Worm (Caenorhabditis elegans) whole organism, L1 larva: ENCODE data around the gene F58B4.6.
A peak's percentile ranks its signal among the peaks of the same experiment; 100 is the strongest.

Experiments used
- C16A3.4 ChIP-seq: fragments of 150-350 bp; optimal IDR thresholded peaks from 2 replicates; lab custom pipeline; 2014; ENCODE audit warnings: missing biosample characterization, missing genetic modification characterization
- alr-1 ChIP-seq: fragments of 200-800 bp; sonication (Bioruptor generic); optimal IDR thresholded peaks from 2 replicates; lab custom pipeline; 2018; ENCODE audit warnings: borderline replicate concordance, mild to moderate bottlenecking, missing genetic modification characterization, missing compliant biosample characterization
- aly-2 ChIP-seq: fragments of 150-350 bp; optimal IDR thresholded peaks from 2 replicates; lab custom pipeline; 2014; ENCODE audit warnings: missing biosample characterization, missing genetic modification characterization
- ama-1 ChIP-seq: fragments of 150-350 bp; optimal IDR thresholded peaks from 2 replicates; lab custom pipeline; 2014
- blmp-1 ChIP-seq: fragments of 150-350 bp; optimal IDR thresholded peaks from 2 replicates; lab custom pipeline; 2014; ENCODE audit warnings: missing biosample characterization, missing genetic modification characterization
- ceh-63 ChIP-seq: fragments of 200-800 bp; sonication (Bioruptor generic); optimal IDR thresholded peaks from 2 replicates; lab custom pipeline; 2018; ENCODE audit warnings: mild to moderate bottlenecking, missing genetic modification characterization, missing compliant biosample characterization
- ceh-88 ChIP-seq: fragments of 200-800 bp; sonication (Bioruptor generic); IDR thresholded peaks from 2 replicates; pipeline ENCODE4 v1.3.6; 2022; ENCODE audit warnings: missing genetic modification characterization, missing compliant biosample characterization
- ceh-90 ChIP-seq: sonication (generic microtip); optimal IDR thresholded peaks from 2 replicates; lab custom pipeline; 2016; ENCODE audit warnings: missing genetic modification characterization, missing compliant biosample characterization
- efl-1 ChIP-seq, 4 experiments: fragments of 150-350 bp; optimal IDR thresholded peaks in 3 of 4; peaks in 1 of 4; 1 replicate in 1 of 4; 2 replicates in 3 of 4; lab custom pipeline; 2014; ENCODE audit warnings: missing biosample characterization in 2 of 4, missing genetic modification characterization in 2 of 4, missing genetic modification reagents in 2 of 4
- efl-3 ChIP-seq: fragments of 200-800 bp; sonication (Bioruptor generic); optimal IDR thresholded peaks from 2 replicates; lab custom pipeline; 2018; ENCODE audit warnings: mild to moderate bottlenecking, missing genetic modification characterization, missing compliant biosample characterization
- elt-2 ChIP-seq: sonication (generic microtip); optimal IDR thresholded peaks from 2 replicates; lab custom pipeline; 2016; ENCODE audit warnings: missing genetic modification characterization, mild to moderate bottlenecking, inconsistent platforms, missing compliant biosample characterization, missing genetic modification reagents
- elt-3 ChIP-seq, 6 experiments: fragments of 150-350 bp in 1 of 6; sonication (generic microtip); optimal IDR thresholded peaks; 2 replicates each; lab custom pipeline; 2017 to 2018; ENCODE audit warnings: missing biosample characterization in 6 of 6, missing genetic modification characterization in 6 of 6, inconsistent platforms in 1 of 6
- ets-5 ChIP-seq: fragments of 200-800 bp; sonication (Bioruptor generic); IDR thresholded peaks from 2 replicates; pipeline ENCODE4 v1.3.6; 2022; ENCODE audit warnings: missing genetic modification characterization, missing compliant biosample characterization
- fkh-10 ChIP-seq: sonication (generic microtip); optimal IDR thresholded peaks from 2 replicates; lab custom pipeline; 2017; ENCODE audit warnings: missing biosample characterization, missing genetic modification reagents, missing genetic modification characterization
- fkh-8 ChIP-seq: sonication (generic microtip); optimal IDR thresholded peaks from 2 replicates; lab custom pipeline; 2016; ENCODE audit warnings: mild to moderate bottlenecking, missing genetic modification characterization, missing compliant biosample characterization
- fos-1 ChIP-seq: fragments of 150-350 bp; optimal IDR thresholded peaks from 2 replicates; lab custom pipeline; 2014; ENCODE audit warnings: missing biosample characterization, missing genetic modification characterization
- grh-1 ChIP-seq: fragments of 200-800 bp; sonication (Bioruptor generic); IDR thresholded peaks from 2 replicates; pipeline ENCODE4 v1.3.6; 2022; ENCODE audit warnings: missing genetic modification reagents, missing genetic modification characterization, missing compliant biosample characterization
- irx-1 ChIP-seq: sonication (generic microtip); optimal IDR thresholded peaks from 2 replicates; lab custom pipeline; 2016; ENCODE audit warnings: missing genetic modification characterization, missing compliant biosample characterization
- isw-1 ChIP-seq: fragments of 200-800 bp; sonication (Bioruptor generic); IDR thresholded peaks from 2 replicates; pipeline ENCODE4 v1.3.6; 2022; ENCODE audit warnings: missing genetic modification characterization, missing compliant biosample characterization
- lin-14 ChIP-seq: fragments of 200-800 bp; sonication (Bioruptor generic); optimal IDR thresholded peaks from 2 replicates; lab custom pipeline; 2018; ENCODE audit warnings: mild to moderate bottlenecking, missing genetic modification characterization, moderate library complexity, missing compliant biosample characterization
- lin-15B ChIP-seq: fragments of 150-350 bp; sonication (generic microtip); optimal IDR thresholded peaks from 3 replicates; lab custom pipeline; 2014; ENCODE audit warnings: missing biosample characterization, missing genetic modification characterization
- lsy-2 ChIP-seq, 2 experiments: fragments of 150-350 bp; optimal IDR thresholded peaks; 2 replicates each; lab custom pipeline; 2014; ENCODE audit warnings: missing biosample characterization in 2 of 2, missing genetic modification characterization in 2 of 2
- mdl-1 ChIP-seq, 2 experiments: fragments of 150-350 bp; optimal IDR thresholded peaks; 2 replicates each; lab custom pipeline; 2014 to 2017; ENCODE audit warnings: missing biosample characterization in 2 of 2, missing genetic modification characterization in 2 of 2, inconsistent platforms in 1 of 2
- mep-1 ChIP-seq: fragments of 150-350 bp; optimal IDR thresholded peaks from 2 replicates; lab custom pipeline; 2014; ENCODE audit warnings: missing biosample characterization, missing genetic modification characterization
- nhr-11 ChIP-seq: fragments of 150-350 bp; optimal IDR thresholded peaks from 2 replicates; lab custom pipeline; 2014; ENCODE audit warnings: missing biosample characterization, missing genetic modification characterization
- nhr-19 ChIP-seq: fragments of 200-800 bp; sonication (Bioruptor generic); conservative IDR thresholded peaks from 2 replicates; pipeline ENCODE4 v1.3.6; 2022; ENCODE audit warnings: missing genetic modification characterization, missing compliant biosample characterization
- nhr-20 ChIP-seq: sonication (generic microtip); optimal IDR thresholded peaks from 2 replicates; lab custom pipeline; 2016; ENCODE audit warnings: mild to moderate bottlenecking, missing genetic modification characterization, missing compliant biosample characterization
- nhr-47 ChIP-seq: sonication (generic microtip); optimal IDR thresholded peaks from 2 replicates; lab custom pipeline; 2016; ENCODE audit warnings: mild to moderate bottlenecking, missing genetic modification characterization, moderate library complexity, missing compliant biosample characterization
- nhr-71 ChIP-seq: sonication (generic microtip); optimal IDR thresholded peaks from 2 replicates; lab custom pipeline; 2016; ENCODE audit warnings: mild to moderate bottlenecking, missing genetic modification characterization, moderate library complexity, missing compliant biosample characterization
- nhr-77 ChIP-seq: fragments of 150-350 bp; optimal IDR thresholded peaks from 2 replicates; lab custom pipeline; 2014; ENCODE audit warnings: missing biosample characterization, missing genetic modification characterization
- nhr-85 ChIP-seq: sonication (generic microtip); peaks from one replicate; lab custom pipeline; 2016; ENCODE audit warnings: missing genetic modification characterization, inconsistent platforms, missing compliant biosample characterization
- pax-3 ChIP-seq: fragments of 200-800 bp; sonication (Bioruptor generic); optimal IDR thresholded peaks from 2 replicates; lab custom pipeline; 2018; ENCODE audit warnings: mild to moderate bottlenecking, missing genetic modification characterization, moderate library complexity, missing compliant biosample characterization
- rnt-1 ChIP-seq: sonication (generic microtip); optimal IDR thresholded peaks from 2 replicates; lab custom pipeline; 2016; ENCODE audit warnings: mild to moderate bottlenecking, missing genetic modification characterization, moderate library complexity, missing compliant biosample characterization
- skn-1 ChIP-seq: fragments of 150-350 bp; optimal IDR thresholded peaks from 2 replicates; lab custom pipeline; 2014; ENCODE audit warnings: missing biosample characterization, missing genetic modification characterization
- sptf-1 ChIP-seq: fragments of 150-350 bp; optimal IDR thresholded peaks from 2 replicates; lab custom pipeline; 2014; ENCODE audit warnings: missing biosample characterization, missing genetic modification characterization
- sup-37 ChIP-seq: fragments of 200-800 bp; sonication (Bioruptor generic); optimal IDR thresholded peaks from 2 replicates; lab custom pipeline; 2018; ENCODE audit warnings: mild to moderate bottlenecking, missing genetic modification characterization, missing compliant biosample characterization
- tbx-2 ChIP-seq: sonication (generic microtip); optimal IDR thresholded peaks from 2 replicates; lab custom pipeline; 2016; ENCODE audit warnings: missing genetic modification characterization, missing compliant biosample characterization
- unc-30 ChIP-seq: sonication (generic microtip); optimal IDR thresholded peaks from 2 replicates; lab custom pipeline; 2017; ENCODE audit warnings: missing biosample characterization, missing genetic modification characterization
- unc-86 ChIP-seq: sonication (generic microtip); optimal IDR thresholded peaks from 2 replicates; lab custom pipeline; 2016; ENCODE audit warnings: missing genetic modification characterization, missing compliant biosample characterization
- unc-98 ChIP-seq: fragments of 200-800 bp; sonication (Bioruptor generic); IDR thresholded peaks from 2 replicates; pipeline ENCODE4 v1.3.6; 2022; ENCODE audit warnings: missing genetic modification characterization, missing compliant biosample characterization
- zip-4 ChIP-seq: fragments of 200-800 bp; sonication (Bioruptor generic); optimal IDR thresholded peaks from 2 replicates; lab custom pipeline; 2018; ENCODE audit warnings: mild to moderate bottlenecking, missing genetic modification characterization, moderate library complexity, missing compliant biosample characterization
- ztf-11 ChIP-seq, 2 experiments: sonication (generic microtip); optimal IDR thresholded peaks; 2 replicates each; lab custom pipeline; 2016 to 2017; ENCODE audit warnings: missing genetic modification characterization in 2 of 2, missing biosample characterization in 1 of 2, missing compliant biosample characterization in 1 of 2

F58B4.6 gene

DNA sequence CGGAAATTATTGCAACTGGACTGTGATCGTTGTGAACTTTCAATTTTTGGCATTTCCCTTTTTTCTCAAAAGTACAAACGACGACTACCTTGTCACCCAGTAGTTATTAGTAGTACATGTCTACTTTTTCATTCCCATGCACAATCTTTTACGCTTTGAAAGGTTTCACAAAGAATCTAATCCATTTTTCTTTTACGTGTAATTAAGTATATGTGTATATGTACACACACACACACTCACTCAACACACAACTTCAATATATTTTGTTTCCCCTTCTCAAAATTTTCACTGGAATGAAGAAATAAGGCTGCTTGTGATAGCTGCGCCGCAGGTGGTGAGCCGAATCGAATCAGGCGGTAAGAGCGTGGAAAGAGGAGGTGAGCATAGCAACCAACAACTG, at the start of gene F58B4.6:
Gene F58B4.6 (plus strand): TSS at position 301 of the 400 bp plus-strand sequence.
- TF ChIP-seq pax-3 (tag; lab: Kevin White, UChicago) (peak; percentile 17), nhr-47 (tag; lab: Kevin White, UChicago) (peak; percentile 20), lsy-2 (tag; optimal IDR thresholded peaks at IDR 0.05; lab: Kevin White, UChicago) (no peak), sptf-1 (tag; lab: Kevin White, UChicago) (no peak), nhr-71 (tag; lab: Kevin White, UChicago) (peak; percentile 12), ztf-11 (tag; optimal IDR thresholded peaks at IDR 0.05; lab: Kevin White, UChicago) (no peak), fkh-8 (tag; lab: Kevin White, UChicago) (peak; percentile 71)

DNA sequence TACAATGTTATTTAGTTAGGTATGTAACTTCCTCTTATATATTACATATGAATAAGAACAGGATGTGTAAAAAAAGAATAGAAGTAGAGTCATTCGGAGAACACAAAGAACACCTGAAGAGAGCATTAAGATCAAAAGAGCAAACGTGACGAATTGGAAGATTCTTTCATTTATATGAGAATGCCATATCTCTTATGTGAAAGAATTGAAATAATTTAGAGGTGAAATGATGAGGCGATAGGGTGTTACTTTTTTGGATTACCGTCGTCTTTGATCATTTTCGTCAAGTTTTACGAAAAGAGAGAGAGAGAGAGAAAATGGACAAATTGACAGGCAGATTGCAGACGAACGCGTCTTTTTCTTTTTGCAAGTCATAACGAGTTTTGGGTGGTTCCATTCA, 48.3 kb upstream of the F58B4.6 start:
- TF ChIP-seq fkh-10 (GFP tag; lab: Kevin White, UChicago) (no peak), nhr-71 (tag; lab: Kevin White, UChicago) (peak; percentile 22), C16A3.4 (tag; lab: Kevin White, UChicago) (no peak), isw-1 (GFP tag; lab: Robert Waterston, UW) (no peak), blmp-1 (peak; percentile 29), nhr-77 (tag; lab: Kevin White, UChicago) (no peak), nhr-19 (GFP tag; lab: Robert Waterston, UW) (0 out of 2 replicates have a peak, but pooled peaks have one; percentile 26), irx-1 (no peak), grh-1 (GFP tag; lab: Robert Waterston, UW) (no peak), ceh-88 (GFP tag; lab: Robert Waterston, UW) (no peak), nhr-85 (tag; lab: Kevin White, UChicago) (peak; percentile 54), lin-15B (tag; lab: Kevin White, UChicago) (no peak), unc-98 (GFP tag; lab: Robert Waterston, UW) (no peak), lin-14 (GFP tag; lab: Kevin White, UChicago) (peak; percentile 28)

- TF ChIP-seq fos-1 (tag; lab: Kevin White, UChicago) (peak; percentile 2), nhr-85 (tag; lab: Kevin White, UChicago) (peak; percentile 73), unc-30 (no peak), nhr-71 (tag; lab: Kevin White, UChicago) (no peak), zip-4 (no peak), ets-5 (no peak), rnt-1 (tag; lab: Kevin White, UChicago) (no peak), skn-1 (tag; lab: Kevin White, UChicago) (no peak), ceh-90 (no peak), lin-14 (GFP tag; lab: Kevin White, UChicago) (peak; percentile 39), alr-1 (tag; lab: Kevin White, UChicago) (no peak), nhr-11 (tag; lab: Kevin White, UChicago) (no peak), elt-2 (peak; percentile 90), efl-3 (GFP tag; lab: Kevin White, UChicago) (no peak), unc-86 (tag; lab: Kevin White, UChicago) (no peak), nhr-77 (tag; lab: Kevin White, UChicago) (no peak), nhr-19 (GFP tag; lab: Robert Waterston, UW) (no peak), elt-3 (tag; optimal IDR thresholded peaks at IDR 0.05; lab: Kevin White, UChicago) (peak in 1 of 6 experiments; percentile 57), efl-1 (optimal IDR thresholded peaks at IDR 0.05; lab: Kevin White, UChicago) (no peak), efl-1 (GFP tag; optimal IDR thresholded peaks at IDR 0.05 in 1 of 2; lab: Kevin White, UChicago) (no peak), pax-3 (tag; lab: Kevin White, UChicago) (no peak), lsy-2 (tag; optimal IDR thresholded peaks at IDR 0.05; lab: Kevin White, UChicago) (peak in 1 of 2 experiments; percentile 0), mdl-1 (tag; optimal IDR thresholded peaks at IDR 0.05; lab: Kevin White, UChicago) (peak in 1 of 2 experiments; percentile 32), ama-1 (lab: Kevin White, UChicago) (no peak), aly-2 (tag; lab: Kevin White, UChicago) (no peak), blmp-1 (peak; percentile 96), tbx-2 (tag; lab: Kevin White, UChicago) (no peak), ceh-88 (GFP tag; lab: Robert Waterston, UW) (no peak), nhr-20 (tag; lab: Kevin White, UChicago) (peak; percentile 51), mep-1 (tag; lab: Kevin White, UChicago) (no peak), sup-37 (GFP tag; lab: Kevin White, UChicago) (no peak), ceh-63 (GFP tag; lab: Kevin White, UChicago) (no peak)
- TF ChIP-seq, all 84 proteins: peak for 9
Measured at ce11 chrV:10877808-10878600, 46.8 kb upstream of the F58B4.6 start.
